Fruit fly (Drosophila melanogaster) whole organism, wandering third instar larva: ENCODE results near the gene CG10996.
A peak's percentile ranks its signal among the peaks of the same experiment; 100 is the strongest.

Experiments
- Abd-B ChIP-seq: fragments of >200 bp; optimal IDR thresholded peaks from 2 replicates; lab custom pipeline; 2017; ENCODE audit warnings: missing biosample characterization, missing genetic modification characterization
- CG32264 ChIP-seq: fragments of 200-800 bp; sonication (Bioruptor generic); optimal IDR thresholded peaks from 2 replicates; lab custom pipeline; 2016; ENCODE audit warnings: missing biosample characterization, missing genetic modification characterization
- CG9705 ChIP-seq: fragments of 200-800 bp; sonication (Bioruptor generic); optimal IDR thresholded peaks from 2 replicates; lab custom pipeline; 2018; ENCODE audit warnings: missing biosample characterization, mild to moderate bottlenecking, missing genetic modification characterization
- CrebA ChIP-seq: fragments of 200-800 bp; sonication (Bioruptor generic); optimal IDR thresholded peaks from 2 replicates; lab custom pipeline; 2016; ENCODE audit warnings: missing biosample characterization, mild to moderate bottlenecking, missing genetic modification characterization, borderline replicate concordance
- Dif ChIP-seq: fragments of 200-275, 200-300 bp; sonication (Bioruptor generic); optimal IDR thresholded peaks from 2 replicates; lab custom pipeline; 2018; ENCODE audit warnings: missing biosample characterization, missing genetic modification characterization; ENCODE audit not compliant: partially characterized antibody
- GATAd ChIP-seq: sonication (Bioruptor generic); optimal IDR thresholded peaks from 2 replicates; lab custom pipeline; 2016; ENCODE audit warnings: missing biosample characterization, missing genetic modification characterization
- HLH106 ChIP-seq: fragments of 200-800 bp; optimal IDR thresholded peaks from 3 replicates; lab custom pipeline; 2019; ENCODE audit warnings: missing biosample characterization, mild to moderate bottlenecking, missing genetic modification characterization, moderate library complexity
- Hnf4 ChIP-seq: fragments of 200-800 bp; sonication (Bioruptor generic); optimal IDR thresholded peaks from 2 replicates; lab custom pipeline; 2016; ENCODE audit warnings: missing biosample characterization, mild to moderate bottlenecking, missing genetic modification characterization
- Hr78 ChIP-seq: fragments of >200 bp; optimal IDR thresholded peaks from 2 replicates; lab custom pipeline; 2017; ENCODE audit warnings: missing biosample characterization, missing genetic modification characterization
- Hr83 ChIP-seq: fragments of 200-300 bp; sonication (Bioruptor generic); optimal IDR thresholded peaks from 2 replicates; lab custom pipeline; 2016; ENCODE audit warnings: missing biosample characterization, mild to moderate bottlenecking, missing genetic modification characterization, moderate library complexity; ENCODE audit not compliant: poor library complexity, severe bottlenecking
- Jra ChIP-seq: sonication (Bioruptor generic); optimal IDR thresholded peaks from 2 replicates; lab custom pipeline; 2016; ENCODE audit warnings: missing biosample characterization, missing genetic modification characterization
- Myc ChIP-seq: fragments of >200 bp; optimal IDR thresholded peaks from 2 replicates; lab custom pipeline; 2017
- N ChIP-seq: fragments of >200 bp; optimal IDR thresholded peaks from 2 replicates; lab custom pipeline; 2018; ENCODE audit warnings: missing biosample characterization, missing external identifiers, missing genetic modification characterization
- OdsH ChIP-seq: fragments of 200-800 bp; sonication (Bioruptor generic); optimal IDR thresholded peaks from 2 replicates; lab custom pipeline; 2016; ENCODE audit warnings: missing biosample characterization, mild to moderate bottlenecking, missing genetic modification characterization
- Rel ChIP-seq, 2 experiments: fragments of 200-800 bp; sonication (Bioruptor generic) in 1 of 2; optimal IDR thresholded peaks; 2 replicates in 1 of 2; 3 replicates in 1 of 2; lab custom pipeline; 2016 to 2019; ENCODE audit warnings: mild to moderate bottlenecking in 2 of 2, missing biosample characterization in 2 of 2, missing genetic modification characterization in 2 of 2, moderate library complexity in 1 of 2
- Sp1 ChIP-seq: fragments of 200-800 bp; sonication (Bioruptor generic); optimal IDR thresholded peaks from 3 replicates; lab custom pipeline; 2019; ENCODE audit warnings: missing biosample characterization, mild to moderate bottlenecking, missing genetic modification characterization, moderate library complexity
- Vsx2 ChIP-seq: fragments of 200-300, 225-300 bp; sonication (Bioruptor generic); optimal IDR thresholded peaks from 2 replicates; lab custom pipeline; 2018; ENCODE audit warnings: missing biosample characterization, missing genetic modification characterization; ENCODE audit not compliant: partially characterized antibody
- br ChIP-seq: fragments of 200-800 bp; sonication (Bioruptor generic); optimal IDR thresholded peaks from 2 replicates; lab custom pipeline; 2016; ENCODE audit warnings: missing biosample characterization, missing genetic modification characterization
- brk ChIP-seq: fragments of 200-800 bp; sonication (Bioruptor generic); optimal IDR thresholded peaks from 2 replicates; lab custom pipeline; 2016; ENCODE audit warnings: missing biosample characterization, mild to moderate bottlenecking, missing genetic modification characterization
- dl ChIP-seq, 2 experiments: fragments of 175-275, 200-275 bp in 1 of 2; fragments of 200-275 bp in 1 of 2; sonication (Bioruptor generic); optimal IDR thresholded peaks; lab custom pipeline; 2018; ENCODE audit warnings: mild to moderate bottlenecking in 2 of 2, missing biosample characterization in 2 of 2, missing genetic modification characterization in 2 of 2, moderate library complexity in 2 of 2; ENCODE audit not compliant: partially characterized antibody in 2 of 2, insufficient read depth in 1 of 2
- dmrt93B ChIP-seq: fragments of 200-800 bp; sonication (Bioruptor generic); optimal IDR thresholded peaks from 2 replicates; lab custom pipeline; 2018; ENCODE audit warnings: missing biosample characterization, mild to moderate bottlenecking, missing genetic modification characterization
- dsf ChIP-seq: sonication (Bioruptor generic); optimal IDR thresholded peaks from 2 replicates; lab custom pipeline; 2016; ENCODE audit warnings: missing biosample characterization, missing genetic modification characterization, borderline replicate concordance
- ey ChIP-seq: fragments of 200-800 bp; sonication (Bioruptor generic); optimal IDR thresholded peaks from 2 replicates; lab custom pipeline; 2016; ENCODE audit warnings: missing biosample characterization, missing genetic modification characterization
- foxo ChIP-seq, 2 experiments: fragments of 200-800 bp; sonication (Bioruptor generic); optimal IDR thresholded peaks; 2 replicates in 1 of 2; 3 replicates in 1 of 2; lab custom pipeline; 2016 to 2017; ENCODE audit warnings: missing biosample characterization in 2 of 2, missing genetic modification characterization in 2 of 2
- fru ChIP-seq: fragments of 200-800 bp; sonication (Bioruptor generic); optimal IDR thresholded peaks from 3 replicates; lab custom pipeline; 2016; ENCODE audit warnings: missing biosample characterization, mild to moderate bottlenecking, missing genetic modification characterization
- h ChIP-seq: fragments of 200-800 bp; sonication (Bioruptor generic); optimal IDR thresholded peaks from 3 replicates; lab custom pipeline; 2016; ENCODE audit warnings: missing biosample characterization, mild to moderate bottlenecking, missing genetic modification characterization
- jim ChIP-seq: fragments of 175-275, 200-325 bp; sonication (Bioruptor generic); optimal IDR thresholded peaks from 2 replicates; lab custom pipeline; 2016; ENCODE audit warnings: missing biosample characterization, mild to moderate bottlenecking, missing genetic modification characterization
- lola ChIP-seq: fragments of >200 bp; optimal IDR thresholded peaks from 2 replicates; lab custom pipeline; 2017; ENCODE audit warnings: missing biosample characterization, missing genetic modification characterization
- pan ChIP-seq: fragments of >200 bp; optimal IDR thresholded peaks from 2 replicates; lab custom pipeline; 2017
- psq ChIP-seq: fragments of 200-800 bp; sonication (Bioruptor generic); optimal IDR thresholded peaks from 3 replicates; lab custom pipeline; 2017; ENCODE audit warnings: missing biosample characterization, mild to moderate bottlenecking, missing genetic modification characterization, moderate library complexity
- rgr ChIP-seq: fragments of 200-800 bp; sonication (Bioruptor generic); optimal IDR thresholded peaks from 3 replicates; lab custom pipeline; 2016; ENCODE audit warnings: missing biosample characterization, mild to moderate bottlenecking, missing genetic modification characterization
- sage ChIP-seq: fragments of 200-800 bp; sonication (Bioruptor generic); optimal IDR thresholded peaks from 2 replicates; lab custom pipeline; 2016; ENCODE audit warnings: missing biosample characterization, mild to moderate bottlenecking, missing genetic modification characterization
- sv ChIP-seq: fragments of 200-800 bp; sonication (Bioruptor generic); optimal IDR thresholded peaks from 3 replicates; lab custom pipeline; 2016; ENCODE audit warnings: missing biosample characterization, missing genetic modification characterization
- tai ChIP-seq: sonication (Bioruptor generic); optimal IDR thresholded peaks from 2 replicates; lab custom pipeline; 2016; ENCODE audit warnings: missing biosample characterization, missing genetic modification characterization
- usp ChIP-seq: fragments of >200 bp; optimal IDR thresholded peaks from 2 replicates; lab custom pipeline; 2017; ENCODE audit warnings: missing biosample characterization, missing genetic modification characterization
- woc ChIP-seq: sonication (Bioruptor generic); optimal IDR thresholded peaks from 2 replicates; lab custom pipeline; 2016; ENCODE audit warnings: missing biosample characterization, mild to moderate bottlenecking, missing genetic modification characterization

Gene CG10996

DNA sequence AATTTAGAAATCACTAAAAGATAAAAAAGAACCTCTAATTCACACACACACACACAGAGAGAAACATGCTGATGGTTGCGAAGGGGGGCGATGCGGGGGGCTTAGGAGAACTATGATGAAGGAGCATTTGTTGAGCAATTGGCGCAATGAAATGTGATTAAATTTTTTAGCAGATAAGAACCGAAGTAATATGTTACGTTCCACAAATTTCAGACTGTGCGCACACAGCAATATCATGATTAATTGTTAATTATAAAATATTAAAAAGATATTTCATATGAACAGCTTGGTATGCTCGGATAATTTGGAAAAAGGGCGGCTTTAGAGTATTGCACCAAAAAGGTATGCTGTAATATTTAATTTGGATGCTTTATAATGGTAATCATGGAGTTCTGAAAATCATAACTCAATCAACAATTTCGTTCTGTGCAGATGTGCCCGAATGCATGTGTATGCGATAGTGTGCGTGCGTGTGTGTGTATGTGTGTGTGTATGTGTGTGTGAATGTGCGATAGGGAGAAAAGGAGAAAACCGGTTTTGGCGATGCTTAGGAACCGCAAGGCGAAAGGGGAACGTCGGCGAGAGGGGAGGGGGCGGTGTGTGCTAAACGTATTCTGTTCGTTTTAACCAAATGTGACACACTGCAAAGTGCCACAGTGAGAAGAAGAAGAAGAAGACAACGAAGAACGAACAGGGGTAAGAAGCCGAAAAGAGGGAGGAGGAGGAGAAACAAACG, 23.8 kb upstream of the CG10996 start:
- TF ChIP-seq Dif (GFP tag; lab: Kevin White, UChicago) = no peak
- no peak for TF ChIP-seq woc
- TF ChIP-seq Abd-B (GFP tag; lab: Kevin White, UChicago) = no peak
- TF ChIP-seq jim (GFP tag; lab: Kevin White, UChicago) = no peak
- no peak for TF ChIP-seq tai (GFP tag; lab: Kevin White, UChicago)
- peak; percentile 28 for TF ChIP-seq Sp1 (GFP tag; lab: Kevin White, UChicago)
- TF ChIP-seq GATAd (GFP tag; lab: Kevin White, UChicago) = no peak
- no peak for TF ChIP-seq Myc
- no peak for TF ChIP-seq ey (GFP tag; lab: Kevin White, UChicago)
- TF ChIP-seq Hnf4 (GFP tag; lab: Kevin White, UChicago) = no peak
- TF ChIP-seq pan (lab: Kevin White, UChicago) = no peak
- TF ChIP-seq HLH106 (tag; lab: Kevin White, UChicago) = peak; percentile 17
- TF ChIP-seq dsf (GFP tag; lab: Kevin White, UChicago) = no peak
- TF ChIP-seq dl (GFP tag; optimal IDR thresholded peaks at IDR 0.05; lab: Kevin White, UChicago; ENCODE audit: insufficient read depth in 1 of 2, partially characterized antibody in 2 of 2) = no peak
- TF ChIP-seq CG9705 (GFP tag; lab: Kevin White, UChicago) = no peak
- no peak for TF ChIP-seq CG32264 (GFP tag; lab: Kevin White, UChicago)
- peak; percentile 24 for TF ChIP-seq fru (GFP tag; lab: Kevin White, UChicago)
- TF ChIP-seq Hr78 (GFP tag; lab: Kevin White, UChicago) = no peak
- TF ChIP-seq psq (GFP tag; lab: Kevin White, UChicago) = peak; percentile 84
- no peak for TF ChIP-seq Jra (GFP tag; lab: Kevin White, UChicago)
- no peak for TF ChIP-seq sv (GFP tag; lab: Kevin White, UChicago)
- no peak for TF ChIP-seq sage (GFP tag; lab: Kevin White, UChicago)
- no peak for TF ChIP-seq N
- TF ChIP-seq rgr (GFP tag; lab: Kevin White, UChicago) = no peak
- TF ChIP-seq lola = no peak
- TF ChIP-seq brk (GFP tag; lab: Kevin White, UChicago) = no peak
- peak; percentile 6 for TF ChIP-seq h (GFP tag; lab: Kevin White, UChicago)
- TF ChIP-seq OdsH (GFP tag; lab: Kevin White, UChicago) = no peak
- TF ChIP-seq CrebA (GFP tag; lab: Kevin White, UChicago) = no peak
- TF ChIP-seq Rel (GFP tag; optimal IDR thresholded peaks at IDR 0.05; lab: Kevin White, UChicago) = no peak
- no peak for TF ChIP-seq Rel (tag; optimal IDR thresholded peaks at IDR 0.05; lab: Kevin White, UChicago)
- no peak for TF ChIP-seq Vsx2 (GFP tag; lab: Kevin White, UChicago)
- TF ChIP-seq br (GFP tag; lab: Kevin White, UChicago) = no peak
- TF ChIP-seq dmrt93B = no peak
- TF ChIP-seq usp (GFP tag; lab: Kevin White, UChicago) = no peak
- no peak for TF ChIP-seq Hr83 (GFP tag; lab: Kevin White, UChicago)
- peak in 1 of 2 experiments; percentile 37 for TF ChIP-seq foxo (GFP tag; optimal IDR thresholded peaks at IDR 0.05; lab: Kevin White, UChicago)

DNA sequence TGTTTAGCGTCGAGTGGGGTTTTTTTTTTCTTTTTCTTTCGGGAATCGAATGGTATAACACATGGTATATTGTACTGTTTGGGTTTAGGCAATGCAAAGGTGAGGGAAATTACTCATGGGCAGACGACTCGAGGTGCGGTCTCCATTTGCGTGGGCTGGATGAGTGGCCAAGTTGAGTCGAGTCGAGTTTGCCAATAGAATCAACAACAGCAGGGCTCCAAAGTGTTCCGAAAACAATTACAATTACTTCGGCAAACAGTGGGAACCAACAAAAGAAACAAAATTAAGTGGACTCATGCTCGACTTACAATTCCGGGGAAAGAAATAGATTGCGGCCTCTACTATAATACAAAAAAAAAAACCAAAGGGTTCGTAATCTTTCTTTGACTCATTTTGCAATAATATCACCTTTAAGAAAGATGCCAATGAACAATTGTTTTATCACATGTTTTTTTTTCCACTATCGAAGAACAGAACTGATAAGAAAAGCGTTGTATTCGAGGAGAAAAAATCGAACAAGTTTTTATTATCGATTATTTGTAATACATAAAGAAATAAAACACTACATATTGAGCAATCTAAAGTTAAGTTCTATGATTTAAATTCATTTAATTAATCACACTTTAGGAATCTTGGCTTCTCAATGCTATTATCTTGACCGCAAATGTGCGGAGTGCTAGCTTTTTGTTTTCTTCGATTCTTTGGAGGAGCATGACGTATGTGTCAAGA, 23.0 kb upstream of the CG10996 start:
- TF ChIP-seq tai (GFP tag; lab: Kevin White, UChicago) = no peak
- no peak for TF ChIP-seq GATAd (GFP tag; lab: Kevin White, UChicago)
- TF ChIP-seq ey (GFP tag; lab: Kevin White, UChicago) = no peak
- TF ChIP-seq fru (GFP tag; lab: Kevin White, UChicago) = no peak
- no peak for TF ChIP-seq Hnf4 (GFP tag; lab: Kevin White, UChicago)
- TF ChIP-seq CG32264 (GFP tag; lab: Kevin White, UChicago) = no peak
- peak; percentile 13 for TF ChIP-seq sv (GFP tag; lab: Kevin White, UChicago)
